Worm (Caenorhabditis elegans): ENCODE results near the gene Y54G11A.17.

ce11 chrII:14321225-14321624 lies 28.0 kb downstream of the Y54G11A.17 start:
- no peak for TF ChIP-seq lin-1 (GFP tag; IDR thresholded peaks at IDR 0.05)
- TF ChIP-seq fos-1 (tag; optimal IDR thresholded peaks at IDR 0.05) = no peak
- TF ChIP-seq mdl-1 (tag; optimal IDR thresholded peaks at IDR 0.05) = no peak

Data from whole organism, L4 larva.